Worm (Caenorhabditis elegans): ENCODE measurements around the gene cyb-3.

- TF ChIP-seq ceh-24 (tag; optimal IDR thresholded peaks at IDR 0.05) (no peak), T23F11.4 (GFP tag; optimal IDR thresholded peaks at IDR 0.05) (no peak), tbx-2 (tag; optimal IDR thresholded peaks at IDR 0.05) (no peak), dve-1 (tag; optimal IDR thresholded peaks at IDR 0.05) (no peak), F13H6.1 (tag; optimal IDR thresholded peaks at IDR 0.05) (no peak), hlh-15 (tag; optimal IDR thresholded peaks at IDR 0.05) (no peak)
These were observed 17.1 kb downstream of the cyb-3 start, which contains the start of gene srbc-63 for ce11 chrV:15412625-15413024.
